Worm (Caenorhabditis elegans) whole organism, early embryonic: ENCODE results near the gene fbxb-13.

Experiments used
- B0310.2 ChIP-seq: sonication (generic microtip); optimal IDR thresholded peaks from 2 replicates; lab custom pipeline; 2016; ENCODE audit warnings: mild to moderate bottlenecking, missing genetic modification characterization, missing compliant biosample characterization
- F13C5.2 ChIP-seq: sonication (generic microtip); optimal IDR thresholded peaks from 2 replicates; lab custom pipeline; 2017; ENCODE audit warnings: mild to moderate bottlenecking, missing genetic modification characterization, inconsistent platforms, missing compliant biosample characterization
- aly-1 ChIP-seq: sonication (generic microtip); optimal IDR thresholded peaks from 2 replicates; lab custom pipeline; 2016; ENCODE audit warnings: missing genetic modification characterization, missing compliant biosample characterization
- ama-1 ChIP-seq: fragments of 150-350 bp; optimal IDR thresholded peaks from 2 replicates; lab custom pipeline; 2014
- ceh-13 ChIP-seq: fragments of 200-800 bp; sonication (Bioruptor generic); optimal IDR thresholded peaks from 2 replicates; lab custom pipeline; 2018; ENCODE audit warnings: mild to moderate bottlenecking, missing genetic modification characterization, missing compliant biosample characterization
- ceh-36 ChIP-seq: sonication (generic microtip); optimal IDR thresholded peaks from 2 replicates; lab custom pipeline; 2016; ENCODE audit warnings: missing genetic modification characterization, inconsistent platforms, missing compliant biosample characterization
- ets-7 ChIP-seq: sonication (generic microtip); optimal IDR thresholded peaks from 2 replicates; lab custom pipeline; 2016; ENCODE audit warnings: missing genotype, missing genetic modification characterization, missing compliant biosample characterization
- flt-1 ChIP-seq: fragments of 200-800 bp; sonication (Bioruptor generic); IDR thresholded peaks from 2 replicates; pipeline ENCODE4 v1.3.6; 2022; ENCODE audit warnings: missing genetic modification characterization, missing compliant biosample characterization
- hmbx-1 ChIP-seq: sonication (generic microtip); optimal IDR thresholded peaks from 2 replicates; lab custom pipeline; 2016; ENCODE audit warnings: mild to moderate bottlenecking, missing genetic modification characterization, missing compliant biosample characterization
- hmg-4 ChIP-seq: fragments of 200-800 bp; sonication (Bioruptor generic); optimal IDR thresholded peaks from 2 replicates; lab custom pipeline; 2018; ENCODE audit warnings: mild to moderate bottlenecking, missing genetic modification characterization, missing compliant biosample characterization
- hnd-1 ChIP-seq: sonication (generic microtip); optimal IDR thresholded peaks from 2 replicates; lab custom pipeline; 2016; ENCODE audit warnings: missing genetic modification characterization, missing compliant biosample characterization
- pes-1 ChIP-seq: fragments of 200-800 bp; sonication (Bioruptor generic); IDR thresholded peaks from 2 replicates; pipeline ENCODE4 v1.3.6; 2022; ENCODE audit warnings: missing genetic modification reagents, missing genetic modification characterization, missing compliant biosample characterization
- scrt-1 ChIP-seq: fragments of 200-800 bp; sonication (Bioruptor generic); IDR thresholded peaks from 2 replicates; pipeline ENCODE4 v1.3.6; 2022; ENCODE audit warnings: missing genetic modification characterization, missing compliant biosample characterization
- sea-1 ChIP-seq: fragments of 200-800 bp; sonication (Bioruptor generic); conservative IDR thresholded peaks from 2 replicates; pipeline ENCODE4 v1.3.6; 2022; ENCODE audit warnings: missing genetic modification characterization, missing compliant biosample characterization
- tbx-11 ChIP-seq: fragments of 200-800 bp; sonication (Bioruptor generic); IDR thresholded peaks from 2 replicates; pipeline ENCODE4 v1.3.6; 2022; ENCODE audit warnings: missing genetic modification characterization, missing compliant biosample characterization
- tbx-37 ChIP-seq: fragments of 200-800 bp; sonication (Bioruptor generic); conservative IDR thresholded peaks from 2 replicates; pipeline ENCODE4 v1.3.6; 2022; ENCODE audit warnings: missing genetic modification reagents, missing genetic modification characterization, missing compliant biosample characterization
- tra-4 ChIP-seq: sonication (generic microtip); optimal IDR thresholded peaks from 2 replicates; lab custom pipeline; 2017; ENCODE audit warnings: missing genetic modification characterization, missing compliant biosample characterization

Gene fbxb-13

ce11 chrII:1788087-1788486, at the start of gene fbxb-13, which contains the start of gene C08F1.6:
Gene fbxb-13 (plus strand): TSS chrII:1788277.
Gene C08F1.6 (minus strand): TSS chrII:1788187.
- TF ChIP-seq ets-7: no peak
- no peak for TF ChIP-seq tbx-11
- no peak for TF ChIP-seq hnd-1 (tag; lab: Kevin White, UChicago)
- TF ChIP-seq sea-1 (GFP tag; lab: Robert Waterston, UW): no peak
- TF ChIP-seq ceh-36: no peak
- no peak for TF ChIP-seq flt-1 (GFP tag; lab: Robert Waterston, UW)
- no peak for TF ChIP-seq hmg-4

- TF ChIP-seq flt-1 (GFP tag; lab: Robert Waterston, UW): no peak
- no peak for TF ChIP-seq B0310.2 (tag; lab: Kevin White, UChicago)
- no peak for TF ChIP-seq sea-1 (GFP tag; lab: Robert Waterston, UW)
- TF ChIP-seq F13C5.2 (tag; lab: Kevin White, UChicago): no peak
- TF ChIP-seq hmbx-1: no peak
- TF ChIP-seq ets-7: no peak
- no peak for TF ChIP-seq pes-1
- no peak for TF ChIP-seq tbx-37
These were observed 49.2 kb upstream of the fbxb-13 start, which contains the start of the genes irld-9 and irld-33 for ce11 chrII:1738844-1739243. Gene irld-9 (minus strand): TSS chrII:1738944. Gene irld-33 (plus strand): TSS chrII:1739052.

DNA sequence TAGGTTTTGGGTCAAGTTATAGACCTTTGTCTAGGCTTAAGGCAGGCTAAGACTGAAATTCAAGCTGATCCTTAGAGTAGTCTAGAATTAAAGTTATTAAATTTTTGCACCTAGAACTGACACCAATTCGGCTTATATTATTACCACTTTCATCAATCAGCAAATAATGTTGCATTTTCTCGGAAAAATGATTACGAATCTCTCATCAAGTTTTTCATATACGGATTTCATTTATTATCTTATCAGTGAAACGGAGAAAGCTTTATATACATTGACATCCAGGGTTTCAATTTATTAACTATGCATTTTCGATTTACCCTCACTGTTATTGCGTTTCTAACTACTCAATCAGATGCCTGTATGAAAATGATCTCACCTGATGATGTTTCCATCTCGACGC, 46.8 kb upstream of the fbxb-13 start, which contains the start of gene K07G6.1:
K07G6.1 (plus strand) TSS at position 301 of the 400 bp plus-strand sequence.
- TF ChIP-seq hmg-4 (no peak), hmbx-1 (no peak), hnd-1 (tag; lab: Kevin White, UChicago) (no peak)

- TF ChIP-seq ama-1: no peak
- no peak for TF ChIP-seq ets-7
- no peak for TF ChIP-seq scrt-1 (GFP tag; lab: Robert Waterston, UW)
- no peak for TF ChIP-seq hmg-4
- TF ChIP-seq pes-1: no peak
- TF ChIP-seq B0310.2 (tag; lab: Kevin White, UChicago): no peak
- no peak for TF ChIP-seq tra-4 (tag; lab: Kevin White, UChicago)
- TF ChIP-seq F13C5.2 (tag; lab: Kevin White, UChicago): no peak
- TF ChIP-seq hnd-1 (tag; lab: Kevin White, UChicago): no peak
- TF ChIP-seq tbx-37: no peak
- TF ChIP-seq tbx-11: no peak
- TF ChIP-seq aly-1: no peak
These were observed 45.5 kb upstream of the fbxb-13 start, which contains the start of gene F36H5.12 for ce11 chrII:1742535-1742934. Gene F36H5.12 (plus strand): TSS chrII:1742835.

- TF ChIP-seq pes-1 (no peak), hmg-4 (no peak), ets-7 (no peak), tra-4 (tag; lab: Kevin White, UChicago) (no peak), hnd-1 (tag; lab: Kevin White, UChicago) (no peak), aly-1 (no peak), ama-1 (no peak), tbx-11 (no peak), flt-1 (GFP tag; lab: Robert Waterston, UW) (no peak)
These were observed 43.9 kb upstream of the fbxb-13 start, which contains the start of gene clec-19 for ce11 chrII:1744183-1744582. Gene clec-19 (plus strand): TSS chrII:1744483.

ce11 chrII:1750413-1750812, 37.7 kb upstream of the fbxb-13 start, which contains the start of the genes F36H5.13 and F36H5.8:
Gene F36H5.13 (minus strand): TSS chrII:1750513.
Gene F36H5.8 (minus strand): TSS chrII:1750686.
- TF ChIP-seq pes-1 (no peak), B0310.2 (tag; lab: Kevin White, UChicago) (no peak), tra-4 (tag; lab: Kevin White, UChicago) (no peak), F13C5.2 (tag; lab: Kevin White, UChicago) (no peak), hmg-4 (no peak), hmbx-1 (no peak), tbx-37 (no peak), ceh-36 (no peak), scrt-1 (GFP tag; lab: Robert Waterston, UW) (no peak), sea-1 (GFP tag; lab: Robert Waterston, UW) (no peak), aly-1 (no peak), ama-1 (no peak), hnd-1 (tag; lab: Kevin White, UChicago) (no peak), flt-1 (GFP tag; lab: Robert Waterston, UW) (no peak), ets-7 (no peak), tbx-11 (no peak), ceh-13 (GFP tag; lab: Kevin White, UChicago) (no peak)

DNA sequence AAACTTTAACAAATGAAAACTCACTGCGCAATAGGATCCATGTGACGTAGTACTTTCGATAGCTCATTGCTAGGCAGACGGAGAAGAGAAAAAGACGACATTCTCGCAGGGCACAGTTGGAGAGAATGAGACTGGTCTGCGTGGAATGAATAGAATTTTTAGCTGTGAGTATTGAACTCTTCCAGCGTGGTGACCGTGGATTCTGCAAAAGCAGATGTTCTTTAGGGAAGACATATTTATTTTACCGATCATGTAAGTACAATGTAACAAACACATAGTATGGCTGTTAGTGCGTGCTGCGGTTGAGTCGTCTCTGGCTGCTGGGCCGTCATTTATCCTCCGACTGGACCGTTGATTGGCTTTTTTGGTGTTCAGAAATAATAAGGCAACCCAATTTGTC, 35.1 kb upstream of the fbxb-13 start, which contains the start of gene F36H5.9:
F36H5.9 (minus strand) TSS at position 101 of the 400 bp plus-strand sequence.
- TF ChIP-seq ets-7: no peak
- no peak for TF ChIP-seq hmbx-1
- TF ChIP-seq aly-1: no peak
- TF ChIP-seq F13C5.2 (tag; lab: Kevin White, UChicago): no peak
- TF ChIP-seq hmg-4: no peak
- TF ChIP-seq tbx-37: no peak
- no peak for TF ChIP-seq hnd-1 (tag; lab: Kevin White, UChicago)
- TF ChIP-seq ceh-36: no peak
- no peak for TF ChIP-seq ama-1
- TF ChIP-seq scrt-1 (GFP tag; lab: Robert Waterston, UW): no peak
- TF ChIP-seq sea-1 (GFP tag; lab: Robert Waterston, UW): no peak
- TF ChIP-seq pes-1: no peak
- TF ChIP-seq tbx-11: no peak

ce11 chrII:1756072-1756471, 32.0 kb upstream of the fbxb-13 start, which contains the start of gene F36H5.17:
Gene F36H5.17 (minus strand): TSS chrII:1756172.
- TF ChIP-seq tra-4 (tag; lab: Kevin White, UChicago) (no peak), tbx-11 (no peak), hmbx-1 (no peak), F13C5.2 (tag; lab: Kevin White, UChicago) (no peak), aly-1 (no peak), hnd-1 (tag; lab: Kevin White, UChicago) (no peak), flt-1 (GFP tag; lab: Robert Waterston, UW) (no peak)

- TF ChIP-seq B0310.2 (tag; lab: Kevin White, UChicago): no peak
- no peak for TF ChIP-seq tbx-37
- TF ChIP-seq hmbx-1: no peak
- no peak for TF ChIP-seq hnd-1 (tag; lab: Kevin White, UChicago)
- no peak for TF ChIP-seq sea-1 (GFP tag; lab: Robert Waterston, UW)
- no peak for TF ChIP-seq scrt-1 (GFP tag; lab: Robert Waterston, UW)
- TF ChIP-seq F13C5.2 (tag; lab: Kevin White, UChicago): no peak
- TF ChIP-seq ceh-36: no peak
- no peak for TF ChIP-seq pes-1
- TF ChIP-seq aly-1: no peak
- no peak for TF ChIP-seq flt-1 (GFP tag; lab: Robert Waterston, UW)
- TF ChIP-seq ceh-13 (GFP tag; lab: Kevin White, UChicago): no peak
- TF ChIP-seq hmg-4: no peak
- no peak for TF ChIP-seq tra-4 (tag; lab: Kevin White, UChicago)
- no peak for TF ChIP-seq ets-7
- TF ChIP-seq tbx-11: no peak
These were observed 31.5 kb upstream of the fbxb-13 start, which contains the start of gene fbxb-53 for ce11 chrII:1756582-1756981. Gene fbxb-53 (plus strand): TSS chrII:1756882.
